Fruit fly (Drosophila melanogaster) whole organism, embryonic: Measurements from ENCODE around the gene CG10194.

Experiments used
- Awh ChIP-seq: fragments of 200-800 bp; sonication (Bioruptor generic); IDR thresholded peaks from 2 replicates; pipeline ENCODE4, ENCODE4 v1.3.6; 2022; ENCODE audit warnings: missing biosample characterization, missing genetic modification characterization
- Blimp-1 ChIP-seq: fragments of 200-800 bp; sonication (Bioruptor generic); optimal IDR thresholded peaks from 3 replicates; lab custom pipeline; 2018; ENCODE audit warnings: missing biosample characterization, missing genetic modification characterization, mild to moderate bottlenecking, moderate library complexity, missing genetic modification reagents
- BtbVII ChIP-seq: fragments of 200-800 bp; sonication (Bioruptor generic); optimal IDR thresholded peaks from 3 replicates; lab custom pipeline; 2017; ENCODE audit warnings: missing biosample characterization, mild to moderate bottlenecking, missing genetic modification characterization
- C15 ChIP-seq: fragments of 200-800 bp; sonication (Bioruptor generic); IDR thresholded peaks from 3 replicates; pipeline ENCODE4 v1.3.6; 2022; ENCODE audit warnings: missing biosample characterization, missing genetic modification characterization
- CG11398 ChIP-seq: fragments of 200-800 bp; sonication (Bioruptor generic); optimal IDR thresholded peaks from 2 replicates; lab custom pipeline; 2016; ENCODE audit warnings: missing biosample characterization, missing genetic modification characterization
- CG12236 ChIP-seq: fragments of 200-800 bp; sonication (Bioruptor generic); optimal IDR thresholded peaks from 2 replicates; lab custom pipeline; 2016; ENCODE audit warnings: missing biosample characterization, missing genetic modification characterization
- CG12769 ChIP-seq: fragments of 200-800 bp; sonication (Bioruptor generic); optimal IDR thresholded peaks from 2 replicates; lab custom pipeline; 2019; ENCODE audit warnings: missing biosample characterization, mild to moderate bottlenecking, missing genetic modification characterization, moderate library complexity
- CG13624 ChIP-seq: fragments of 200-800 bp; sonication (Bioruptor generic); optimal IDR thresholded peaks from 2 replicates; lab custom pipeline; 2016; ENCODE audit warnings: missing biosample characterization, missing genetic modification characterization
- CG15073 ChIP-seq: fragments of 200-800 bp; sonication (Bioruptor generic); optimal IDR thresholded peaks from 2 replicates; lab custom pipeline; 2016; ENCODE audit warnings: missing biosample characterization, missing genetic modification characterization
- CG33557 ChIP-seq: fragments of 200-800 bp; sonication (Bioruptor generic); optimal IDR thresholded peaks from 2 replicates; lab custom pipeline; 2019; ENCODE audit warnings: missing biosample characterization, mild to moderate bottlenecking, missing genetic modification characterization, moderate library complexity
- CG3838 ChIP-seq: fragments of 200-800 bp; sonication (Bioruptor generic); optimal IDR thresholded peaks from 3 replicates; lab custom pipeline; 2016; ENCODE audit warnings: missing biosample characterization, missing genetic modification characterization
- CG7372 ChIP-seq: fragments of 200-800 bp; sonication (Bioruptor generic); IDR thresholded peaks from 2 replicates; pipeline ENCODE4 v1.3.6; 2022; ENCODE audit warnings: missing biosample characterization, missing genetic modification characterization
- CG7556 ChIP-seq: fragments of 200-800 bp; sonication (Bioruptor generic); optimal IDR thresholded peaks from 2 replicates; lab custom pipeline; 2017; ENCODE audit warnings: missing biosample characterization, mild to moderate bottlenecking, missing genetic modification characterization
- CG8388 ChIP-seq: fragments of 200-800 bp; sonication (Bioruptor generic); optimal IDR thresholded peaks from 2 replicates; lab custom pipeline; 2019; ENCODE audit warnings: missing biosample characterization, mild to moderate bottlenecking, missing genetic modification characterization, moderate library complexity
- CG9609 ChIP-seq: fragments of 200-800 bp; sonication (Bioruptor generic); optimal IDR thresholded peaks from 3 replicates; lab custom pipeline; 2016; ENCODE audit warnings: missing biosample characterization, missing genetic modification characterization
- CG9932 ChIP-seq: fragments of 200-800 bp; sonication (Bioruptor generic); IDR thresholded peaks from 2 replicates; pipeline ENCODE4 v1.3.6; 2022; ENCODE audit warnings: missing biosample characterization, missing genetic modification characterization
- Chrac-16 ChIP-seq: fragments of 200-800 bp; sonication (Bioruptor generic); optimal IDR thresholded peaks from 3 replicates; lab custom pipeline; 2016; ENCODE audit warnings: missing biosample characterization, missing genetic modification characterization
- Dip2 ChIP-seq: fragments of 200-800 bp; sonication (Bioruptor generic); IDR thresholded peaks from 2 replicates; pipeline ENCODE4 v1.3.6; 2022; ENCODE audit warnings: missing biosample characterization, missing genetic modification characterization
- E2f1 ChIP-seq: fragments of 200-800 bp; sonication (Bioruptor generic); IDR thresholded peaks from 2 replicates; pipeline ENCODE4 v1.3.6; 2022; ENCODE audit warnings: missing biosample characterization, missing genetic modification characterization
- Hr3 ChIP-seq: fragments of 200-800 bp; sonication (Bioruptor generic); optimal IDR thresholded peaks from 3 replicates; lab custom pipeline; 2016; ENCODE audit warnings: missing biosample characterization, missing genetic modification characterization
- Hr78 ChIP-seq, 2 experiments: fragments of 200-800 bp in 1 of 2; fragments of >200 bp in 1 of 2; sonication (Bioruptor generic) in 1 of 2; optimal IDR thresholded peaks; 2 replicates each; lab custom pipeline; 2017 to 2019; ENCODE audit warnings: missing biosample characterization in 2 of 2, missing genetic modification characterization in 2 of 2, mild to moderate bottlenecking in 1 of 2, moderate library complexity in 1 of 2
- Hsf ChIP-seq: fragments of 200-800 bp; sonication (Bioruptor generic); optimal IDR thresholded peaks from 3 replicates; lab custom pipeline; 2016; ENCODE audit warnings: missing biosample characterization, missing genetic modification characterization
- Lhr ChIP-seq: fragments of 200-800 bp; sonication (Bioruptor generic); optimal IDR thresholded peaks from 3 replicates; lab custom pipeline; 2017; ENCODE audit warnings: mild to moderate bottlenecking, missing biosample characterization, missing genetic modification reagents, missing genetic modification characterization
- Sox102F ChIP-seq: fragments of 200-800 bp; sonication (Bioruptor generic); optimal IDR thresholded peaks from 2 replicates; lab custom pipeline; 2018; ENCODE audit warnings: missing biosample characterization, mild to moderate bottlenecking, missing genetic modification characterization, moderate library complexity
- Stat92E ChIP-seq, 3 experiments: fragments of >200 bp in 2 of 3; fragments of 200-800 bp in 1 of 3; sonication (Bioruptor generic) in 1 of 3; optimal IDR thresholded peaks; 2 replicates each; lab custom pipeline; 2017 to 2019; ENCODE audit warnings: missing biosample characterization in 3 of 3, missing genetic modification characterization in 3 of 3, mild to moderate bottlenecking in 1 of 3, moderate library complexity in 1 of 3
- Tbp ChIP-seq: fragments of >200 bp; optimal IDR thresholded peaks from 2 replicates; lab custom pipeline; 2018; ENCODE audit warnings: missing biosample characterization, missing genetic modification characterization
- Trl ChIP-seq, 3 experiments: fragments of >200 bp in 2 of 3; fragments of 200-800 bp in 1 of 3; sonication (Bioruptor generic) in 1 of 3; optimal IDR thresholded peaks; 2 replicates in 1 of 3; 3 replicates in 2 of 3; lab custom pipeline; 2016 to 2017; ENCODE audit warnings: missing biosample characterization in 1 of 3, missing genetic modification characterization in 1 of 3
- bsh ChIP-seq, 2 experiments: fragments of 200-800 bp; sonication (Bioruptor generic); optimal IDR thresholded peaks; 2 replicates each; lab custom pipeline; 2017 to 2018; ENCODE audit warnings: mild to moderate bottlenecking in 2 of 2, missing biosample characterization in 2 of 2, missing genetic modification characterization in 2 of 2, moderate library complexity in 1 of 2
- ci ChIP-seq: fragments of 200-800 bp; sonication (Bioruptor generic); IDR thresholded peaks from 3 replicates; pipeline ENCODE4 v1.3.6; 2022; ENCODE audit warnings: missing biosample characterization, missing genetic modification characterization
- da ChIP-seq: fragments of 200-800 bp; sonication (Bioruptor generic); optimal IDR thresholded peaks from 2 replicates; lab custom pipeline; 2016; ENCODE audit warnings: missing biosample characterization, missing genetic modification characterization
- dmrt99B ChIP-seq: fragments of 200-800 bp; sonication (Bioruptor generic); optimal IDR thresholded peaks from 2 replicates; lab custom pipeline; 2018; ENCODE audit warnings: missing biosample characterization, mild to moderate bottlenecking, missing genetic modification characterization, moderate library complexity
- fru ChIP-seq: fragments of >200 bp; optimal IDR thresholded peaks from 2 replicates; lab custom pipeline; 2017
- jigr1 ChIP-seq: fragments of 200-800 bp; sonication (Bioruptor generic); IDR thresholded peaks from 3 replicates; pipeline ENCODE4 v1.3.6; 2022; ENCODE audit warnings: missing biosample characterization, missing genetic modification characterization
- kah ChIP-seq: fragments of 200-800 bp; sonication (Bioruptor generic); optimal IDR thresholded peaks from 2 replicates; lab custom pipeline; 2018; ENCODE audit warnings: missing biosample characterization, mild to moderate bottlenecking, missing genetic modification characterization
- klu ChIP-seq: fragments of 200-800 bp; sonication (Bioruptor generic); IDR thresholded peaks from 2 replicates; pipeline ENCODE4 v1.3.6; 2022; ENCODE audit warnings: missing biosample characterization, missing genetic modification characterization
- nau ChIP-seq: fragments of 200-800 bp; sonication (Bioruptor generic); optimal IDR thresholded peaks from 3 replicates; lab custom pipeline; 2017; ENCODE audit warnings: missing biosample characterization, mild to moderate bottlenecking, missing genetic modification characterization, missing genetic modification reagents
- nom ChIP-seq: fragments of 200-800 bp; sonication (Bioruptor generic); optimal IDR thresholded peaks from 2 replicates; lab custom pipeline; 2017; ENCODE audit warnings: missing biosample characterization, missing genetic modification characterization, mild to moderate bottlenecking, moderate library complexity, missing genetic modification reagents
- oc ChIP-seq: fragments of 200-800 bp; sonication (Bioruptor generic); optimal IDR thresholded peaks from 2 replicates; lab custom pipeline; 2018; ENCODE audit warnings: missing biosample characterization, mild to moderate bottlenecking, missing genetic modification characterization, moderate library complexity
- org-1 ChIP-seq: fragments of 200-800 bp; sonication (Bioruptor generic); optimal IDR thresholded peaks from 2 replicates; lab custom pipeline; 2017; ENCODE audit warnings: missing biosample characterization, missing genetic modification characterization
- otp ChIP-seq: fragments of 200-800 bp; sonication (Bioruptor generic); IDR thresholded peaks from 3 replicates; pipeline ENCODE4, ENCODE4 v1.3.6; 2022; ENCODE audit warnings: missing biosample characterization, missing genetic modification characterization
- pb ChIP-seq: fragments of 200-800 bp; sonication (Bioruptor generic); optimal IDR thresholded peaks from 3 replicates; lab custom pipeline; 2016; ENCODE audit warnings: missing biosample characterization, missing genetic modification characterization
- pfk ChIP-seq: fragments of 200-800 bp; sonication (Bioruptor generic); optimal IDR thresholded peaks from 2 replicates; lab custom pipeline; 2018; ENCODE audit warnings: missing biosample characterization, mild to moderate bottlenecking, missing genetic modification characterization, moderate library complexity
- pros ChIP-seq: fragments of 200-800 bp; sonication (Bioruptor generic); optimal IDR thresholded peaks from 3 replicates; lab custom pipeline; 2019; ENCODE audit warnings: missing biosample characterization, mild to moderate bottlenecking, missing genetic modification characterization, moderate library complexity
- psq ChIP-seq: fragments of 200-800 bp; sonication (Bioruptor generic); optimal IDR thresholded peaks from 2 replicates; lab custom pipeline; 2017; ENCODE audit warnings: missing biosample characterization, missing genetic modification characterization
- pzg ChIP-seq: fragments of 200-800 bp; sonication (Bioruptor generic); optimal IDR thresholded peaks from 3 replicates; lab custom pipeline; 2018; ENCODE audit warnings: missing biosample characterization, mild to moderate bottlenecking, missing genetic modification characterization, moderate library complexity
- sna ChIP-seq: fragments of 200-800 bp; sonication (Bioruptor generic); IDR thresholded peaks from 2 replicates; pipeline ENCODE4 v1.3.6; 2022; ENCODE audit warnings: missing biosample characterization, missing genetic modification characterization; ENCODE audit not compliant: partially characterized antibody
- tll ChIP-seq, 2 experiments: fragments of 200-800 bp in 1 of 2; fragments of >200 bp in 1 of 2; sonication (Bioruptor generic) in 1 of 2; optimal IDR thresholded peaks; 2 replicates each; lab custom pipeline; 2017 to 2019; ENCODE audit warnings: missing biosample characterization in 2 of 2, missing genetic modification characterization in 2 of 2, mild to moderate bottlenecking in 1 of 2, moderate library complexity in 1 of 2
- usp ChIP-seq: fragments of >200 bp; optimal IDR thresholded peaks from 2 replicates; lab custom pipeline; 2017; ENCODE audit warnings: missing biosample characterization, missing genetic modification characterization
- z ChIP-seq: fragments of 200-800 bp; sonication (Bioruptor generic); IDR thresholded peaks from 3 replicates; pipeline ENCODE4 v1.3.6; 2022; ENCODE audit warnings: missing biosample characterization, missing genetic modification characterization

CG10194 gene

DNA sequence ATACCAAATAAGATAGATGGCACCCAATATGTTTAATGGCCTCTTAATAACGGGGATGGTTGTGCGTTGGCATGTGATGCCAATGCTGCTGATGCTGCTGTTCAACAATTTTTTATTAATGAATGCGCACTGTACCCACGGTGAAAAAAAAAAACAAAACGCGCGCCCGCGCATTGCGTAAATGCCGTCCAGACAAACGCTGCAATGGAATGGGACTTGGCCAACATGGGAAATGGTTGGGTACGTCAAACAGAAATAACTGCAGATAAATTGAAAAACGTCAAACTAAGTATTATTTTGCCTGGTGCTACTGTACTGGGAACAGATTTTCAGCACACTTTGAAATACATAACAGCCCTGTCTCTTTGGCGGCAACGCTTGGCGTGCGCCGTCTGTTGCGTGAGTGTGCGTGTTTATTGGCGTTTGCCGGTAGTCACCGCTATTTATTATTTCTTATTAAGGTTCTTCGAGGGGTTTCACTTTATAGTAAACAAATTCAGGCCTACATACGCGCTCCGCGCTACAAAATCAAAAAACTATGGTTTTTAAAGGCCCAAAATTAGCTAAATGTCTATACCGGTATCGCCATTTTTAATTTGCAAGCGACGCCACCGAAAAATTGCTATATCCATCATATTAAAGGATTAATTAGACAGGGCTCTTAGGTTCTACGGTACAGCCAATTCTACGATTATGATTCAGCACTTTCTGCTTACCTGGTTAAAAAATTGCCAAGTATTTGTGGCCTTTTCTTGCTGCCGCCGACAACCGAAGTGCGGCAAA, 37.2 kb downstream of the CG10194 start (continued):
- TF ChIP-seq pzg (no peak), da (no peak), CG12769 (tag; lab: Kevin White, UChicago) (no peak), nau (no peak), pros (GFP tag; lab: Kevin White, UChicago) (no peak), Sox102F (GFP tag; lab: Kevin White, UChicago) (peak; percentile 24), CG12236 (no peak), bsh (GFP tag; optimal IDR thresholded peaks at IDR 0.05; lab: Kevin White, UChicago) (peak in 1 of 2 experiments; percentile 13), CG8388 (GFP tag; lab: Kevin White, UChicago) (no peak), Stat92E (GFP tag; optimal IDR thresholded peaks at IDR 0.05; lab: Kevin White, UChicago) (no peak), tll (GFP tag; optimal IDR thresholded peaks at IDR 0.05; lab: Kevin White, UChicago) (no peak), Hr3 (peak; percentile 21), fru (lab: Kevin White, UChicago) (no peak), CG11398 (GFP tag; lab: Kevin White, UChicago) (no peak), C15 (GFP tag; lab: Robert Waterston, UW) (no peak), Lhr (GFP tag; lab: Kevin White, UChicago) (no peak), jigr1 (GFP tag; lab: Robert Waterston, UW) (no peak), CG13624 (GFP tag; lab: Kevin White, UChicago) (no peak), z (no peak), klu (GFP tag; lab: Robert Waterston, UW) (no peak), Blimp-1 (GFP tag; lab: Kevin White, UChicago) (peak; percentile 4), Hsf (GFP tag; lab: Kevin White, UChicago) (peak; percentile 34), ci (GFP tag; lab: Robert Waterston, UW) (no peak), CG9932 (GFP tag; lab: Robert Waterston, UW) (no peak; the same call in 1 of the 2 replicates), Chrac-16 (GFP tag; lab: Kevin White, UChicago) (peak; percentile 10), otp (no peak), oc (tag; lab: Kevin White, UChicago) (no peak), CG3838 (GFP tag; lab: Kevin White, UChicago) (no peak), CG9609 (no peak), kah (no peak), CG33557 (GFP tag; lab: Kevin White, UChicago) (no peak), Dip2 (GFP tag; lab: Robert Waterston, UW) (no peak), pb (no peak), psq (GFP tag; lab: Kevin White, UChicago) (no peak), dmrt99B (tag; lab: Kevin White, UChicago) (no peak), CG7372 (GFP tag; lab: Robert Waterston, UW) (no peak), CG7556 (GFP tag; lab: Kevin White, UChicago) (no peak), usp (GFP tag; lab: Kevin White, UChicago) (no peak), Hr78 (GFP tag; optimal IDR thresholded peaks at IDR 0.05; lab: Kevin White, UChicago) (no peak), sna (no peak; the same call in 1 of the 2 replicates), BtbVII (GFP tag; lab: Kevin White, UChicago) (no peak), pfk (GFP tag; lab: Kevin White, UChicago) (no peak), Tbp (GFP tag; lab: Kevin White, UChicago) (no peak), Trl (optimal IDR thresholded peaks at IDR 0.05; lab: Kevin White, UChicago) (no peak), Trl (GFP tag; optimal IDR thresholded peaks at IDR 0.05; lab: Kevin White, UChicago) (peak; percentile 23), E2f1 (0 out of 2 replicates have a peak, but pooled peaks have one; percentile 33), org-1 (GFP tag; lab: Kevin White, UChicago) (no peak), nom (GFP tag; lab: Kevin White, UChicago) (no peak), CG15073 (GFP tag; lab: Kevin White, UChicago) (no peak), Awh (no peak)
